Worm (Caenorhabditis elegans) whole organism, L3 larva: ENCODE data around the gene ceh-53.

Experiments
- fos-1 ChIP-seq: fragments of 150-350 bp; optimal IDR thresholded peaks from 2 replicates; lab custom pipeline; 2014; ENCODE audit warnings: missing biosample characterization, missing genetic modification characterization
- nfya-1 ChIP-seq: sonication (generic microtip); optimal IDR thresholded peaks from 2 replicates; lab custom pipeline; 2017; ENCODE audit warnings: missing genetic modification characterization, mild to moderate bottlenecking, missing compliant biosample characterization, antibody characterized with exemption, moderate library complexity; ENCODE audit not compliant: insufficient read depth
- nhr-237 ChIP-seq: fragments of 150-350 bp; optimal IDR thresholded peaks from 2 replicates; lab custom pipeline; 2014; ENCODE audit warnings: missing biosample characterization, missing genetic modification characterization
- skn-1 ChIP-seq: fragments of 150-350 bp; optimal IDR thresholded peaks from 2 replicates; lab custom pipeline; 2014; ENCODE audit warnings: missing biosample characterization, missing genetic modification characterization
- snpc-4 ChIP-seq: fragments of 150-350 bp; optimal IDR thresholded peaks from 2 replicates; lab custom pipeline; 2014; ENCODE audit warnings: missing biosample characterization, missing genetic modification characterization

- no peak for TF ChIP-seq nfya-1
- no peak for TF ChIP-seq skn-1
- no peak for TF ChIP-seq nhr-237 (tag; lab: Kevin White, UChicago)
- TF ChIP-seq fos-1 (tag; lab: Kevin White, UChicago): no peak
- TF ChIP-seq snpc-4 (tag; lab: Kevin White, UChicago): no peak
Measured at ce11 chrIV:3497909-3498308, at the start of gene ceh-53.
